Worm (Caenorhabditis elegans) whole organism, early embryonic: ENCODE data around the gene nlr-1.
"Not testable (repeated sequence)": the region's sequence is repeated elsewhere in the genome, so short reads cannot be mapped to it uniquely, and the experiment has no call there.

Experiments used
- B0310.2 ChIP-seq: sonication (generic microtip); optimal IDR thresholded peaks from 2 replicates; lab custom pipeline; 2016; ENCODE audit warnings: mild to moderate bottlenecking, missing genetic modification characterization, missing compliant biosample characterization
- F13C5.2 ChIP-seq: sonication (generic microtip); optimal IDR thresholded peaks from 2 replicates; lab custom pipeline; 2017; ENCODE audit warnings: mild to moderate bottlenecking, missing genetic modification characterization, inconsistent platforms, missing compliant biosample characterization
- aly-1 ChIP-seq: sonication (generic microtip); optimal IDR thresholded peaks from 2 replicates; lab custom pipeline; 2016; ENCODE audit warnings: missing genetic modification characterization, missing compliant biosample characterization
- ama-1 ChIP-seq: fragments of 150-350 bp; optimal IDR thresholded peaks from 2 replicates; lab custom pipeline; 2014
- ceh-13 ChIP-seq: fragments of 200-800 bp; sonication (Bioruptor generic); optimal IDR thresholded peaks from 2 replicates; lab custom pipeline; 2018; ENCODE audit warnings: mild to moderate bottlenecking, missing genetic modification characterization, missing compliant biosample characterization
- ceh-36 ChIP-seq: sonication (generic microtip); optimal IDR thresholded peaks from 2 replicates; lab custom pipeline; 2016; ENCODE audit warnings: missing genetic modification characterization, inconsistent platforms, missing compliant biosample characterization
- ets-7 ChIP-seq: sonication (generic microtip); optimal IDR thresholded peaks from 2 replicates; lab custom pipeline; 2016; ENCODE audit warnings: missing genotype, missing genetic modification characterization, missing compliant biosample characterization
- flt-1 ChIP-seq: fragments of 200-800 bp; sonication (Bioruptor generic); IDR thresholded peaks from 2 replicates; pipeline ENCODE4 v1.3.6; 2022; ENCODE audit warnings: missing genetic modification characterization, missing compliant biosample characterization
- hmbx-1 ChIP-seq: sonication (generic microtip); optimal IDR thresholded peaks from 2 replicates; lab custom pipeline; 2016; ENCODE audit warnings: mild to moderate bottlenecking, missing genetic modification characterization, missing compliant biosample characterization
- hmg-4 ChIP-seq: fragments of 200-800 bp; sonication (Bioruptor generic); optimal IDR thresholded peaks from 2 replicates; lab custom pipeline; 2018; ENCODE audit warnings: mild to moderate bottlenecking, missing genetic modification characterization, missing compliant biosample characterization
- hnd-1 ChIP-seq: sonication (generic microtip); optimal IDR thresholded peaks from 2 replicates; lab custom pipeline; 2016; ENCODE audit warnings: missing genetic modification characterization, missing compliant biosample characterization
- pes-1 ChIP-seq: fragments of 200-800 bp; sonication (Bioruptor generic); IDR thresholded peaks from 2 replicates; pipeline ENCODE4 v1.3.6; 2022; ENCODE audit warnings: missing genetic modification reagents, missing genetic modification characterization, missing compliant biosample characterization
- scrt-1 ChIP-seq: fragments of 200-800 bp; sonication (Bioruptor generic); IDR thresholded peaks from 2 replicates; pipeline ENCODE4 v1.3.6; 2022; ENCODE audit warnings: missing genetic modification characterization, missing compliant biosample characterization
- sea-1 ChIP-seq: fragments of 200-800 bp; sonication (Bioruptor generic); conservative IDR thresholded peaks from 2 replicates; pipeline ENCODE4 v1.3.6; 2022; ENCODE audit warnings: missing genetic modification characterization, missing compliant biosample characterization
- tbx-11 ChIP-seq: fragments of 200-800 bp; sonication (Bioruptor generic); IDR thresholded peaks from 2 replicates; pipeline ENCODE4 v1.3.6; 2022; ENCODE audit warnings: missing genetic modification characterization, missing compliant biosample characterization
- tbx-37 ChIP-seq: fragments of 200-800 bp; sonication (Bioruptor generic); conservative IDR thresholded peaks from 2 replicates; pipeline ENCODE4 v1.3.6; 2022; ENCODE audit warnings: missing genetic modification reagents, missing genetic modification characterization, missing compliant biosample characterization
- tra-4 ChIP-seq: sonication (generic microtip); optimal IDR thresholded peaks from 2 replicates; lab custom pipeline; 2017; ENCODE audit warnings: missing genetic modification characterization, missing compliant biosample characterization

The nlr-1 gene

DNA sequence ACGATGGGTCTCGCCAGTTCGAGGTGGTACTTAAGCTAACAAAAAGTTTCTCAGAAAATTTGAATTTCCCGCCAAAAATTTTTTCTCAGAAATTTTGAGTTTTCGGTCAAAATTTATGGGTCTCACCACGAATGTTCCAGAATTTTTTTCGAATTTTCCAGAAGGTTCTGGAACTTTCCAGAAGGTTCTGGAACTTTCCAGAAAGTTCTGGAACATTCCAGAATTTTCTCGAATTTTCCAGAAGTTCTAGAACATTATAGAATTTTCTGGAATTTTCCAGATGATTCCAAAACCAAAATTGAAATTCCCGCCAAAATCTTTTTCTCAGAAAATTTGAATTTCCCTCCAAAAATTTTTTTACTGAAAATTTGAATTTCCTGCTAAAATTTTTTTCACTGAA is 22.3 kb downstream of the nlr-1 start:
- TF ChIP-seq flt-1 (GFP tag; lab: Robert Waterston, UW) = peak; percentile 29; the same call in 1 of the 2 replicates
- TF ChIP-seq tbx-11 (GFP tag; lab: Robert Waterston, UW) = 0 out of 2 replicates have a peak, but pooled peaks have one; percentile 32
- peak; percentile 52; the same call in 1 of the 2 replicates for TF ChIP-seq pes-1 (GFP tag; lab: Robert Waterston, UW)

DNA sequence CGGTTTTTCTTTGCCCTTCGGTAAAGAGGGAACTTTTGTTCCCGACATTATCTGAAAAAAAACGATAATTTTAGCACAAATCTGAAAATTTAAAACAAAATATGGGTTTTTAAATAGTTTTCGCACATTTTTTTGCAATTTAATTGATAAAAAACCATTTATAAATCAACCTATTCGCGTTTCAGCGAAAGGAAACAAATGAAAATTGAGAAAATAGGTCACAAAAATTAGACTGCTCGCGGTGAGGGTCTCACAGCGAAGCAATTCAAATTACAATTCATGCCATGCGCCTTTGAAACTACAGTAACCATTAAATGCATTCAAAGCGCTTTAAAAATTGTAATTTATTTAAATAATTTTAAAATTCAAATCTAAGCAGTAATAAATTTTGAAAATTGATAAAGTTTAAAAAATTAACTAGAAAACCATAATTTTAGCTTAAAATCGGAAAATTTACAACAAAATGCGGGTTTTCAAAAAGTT is 23.9 kb downstream of the nlr-1 start, which contains the start of gene B0001.7:
Gene B0001.7, minus strand, starts transcription at position 51 of the 483 bp plus-strand sequence.
- TF ChIP-seq B0310.2 (tag; lab: Kevin White, UChicago) (no peak), tbx-37 (no peak), hmbx-1 (no peak), sea-1 (GFP tag; lab: Robert Waterston, UW) (no peak), hmg-4 (GFP tag; lab: Kevin White, UChicago) (no peak), F13C5.2 (tag; lab: Kevin White, UChicago) (no peak), ets-7 (tag; lab: Kevin White, UChicago) (no peak), scrt-1 (GFP tag; lab: Robert Waterston, UW) (no peak), aly-1 (tag; lab: Kevin White, UChicago) (no peak), ceh-13 (GFP tag; lab: Kevin White, UChicago) (no peak), ceh-36 (tag; lab: Kevin White, UChicago) (no peak), hnd-1 (tag; lab: Kevin White, UChicago) (no peak), flt-1 (GFP tag; lab: Robert Waterston, UW) (no peak), ama-1 (no peak), tbx-11 (GFP tag; lab: Robert Waterston, UW) (no peak), pes-1 (GFP tag; lab: Robert Waterston, UW) (no peak), tra-4 (tag; lab: Kevin White, UChicago) (no peak)

DNA sequence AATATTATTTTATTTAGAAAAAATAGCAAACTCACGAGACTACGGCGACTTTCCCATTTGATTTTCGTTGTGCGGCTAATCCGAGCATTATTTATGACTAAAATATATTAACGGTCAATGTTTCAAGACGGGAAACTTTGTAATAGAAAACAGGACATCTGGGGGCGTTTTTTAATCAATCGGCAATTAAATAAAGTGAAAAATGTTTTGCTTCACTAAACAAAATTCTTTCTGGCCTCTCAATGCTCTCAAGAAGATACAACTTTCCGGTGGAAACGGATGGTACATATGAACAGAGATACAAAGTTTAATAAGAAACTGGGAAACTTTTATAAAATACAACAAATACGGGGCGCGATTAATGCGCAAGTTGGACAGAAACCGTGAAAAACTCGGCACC is 27.3 kb downstream of the nlr-1 start, which contains the start of gene B0001.2:
Gene B0001.2, minus strand, starts transcription at position 101 of the 400 bp plus-strand sequence.
- TF ChIP-seq F13C5.2 (tag; lab: Kevin White, UChicago) = no peak
- TF ChIP-seq hnd-1 (tag; lab: Kevin White, UChicago) = no peak
- no peak for TF ChIP-seq ets-7 (tag; lab: Kevin White, UChicago)
- no peak for TF ChIP-seq ceh-36 (tag; lab: Kevin White, UChicago)
- TF ChIP-seq hmbx-1 = no peak

DNA sequence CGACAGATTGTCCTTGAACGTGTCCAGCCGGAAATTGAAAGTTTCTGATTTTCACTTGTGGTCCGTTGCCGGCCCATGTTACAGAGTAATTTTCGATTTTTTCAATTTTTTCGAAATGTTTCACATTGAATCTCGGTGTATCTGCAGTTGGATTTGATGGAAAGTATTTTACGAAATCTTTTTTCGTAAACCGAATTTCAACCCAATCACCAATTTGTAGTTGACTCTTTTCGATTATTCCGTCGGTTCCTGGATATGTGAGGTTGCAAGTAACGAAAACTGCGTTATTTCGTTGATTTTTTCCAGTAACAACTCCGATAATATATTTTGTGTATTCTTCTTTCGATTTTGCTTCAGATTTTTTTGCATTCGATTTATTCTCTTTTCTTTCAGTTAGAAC is 28.5 kb downstream of the nlr-1 start:
- TF ChIP-seq B0310.2 (tag; lab: Kevin White, UChicago) = no peak
- TF ChIP-seq scrt-1 (GFP tag; lab: Robert Waterston, UW) = no peak
- TF ChIP-seq tbx-37 = no peak
- no peak for TF ChIP-seq pes-1 (GFP tag; lab: Robert Waterston, UW)
- no peak for TF ChIP-seq aly-1 (tag; lab: Kevin White, UChicago)
- TF ChIP-seq ceh-13 (GFP tag; lab: Kevin White, UChicago) = no peak
- TF ChIP-seq sea-1 (GFP tag; lab: Robert Waterston, UW) = no peak
- TF ChIP-seq hmg-4 (GFP tag; lab: Kevin White, UChicago) = no peak
- TF ChIP-seq tra-4 (tag; lab: Kevin White, UChicago) = no peak
- no peak for TF ChIP-seq flt-1 (GFP tag; lab: Robert Waterston, UW)
- no peak for TF ChIP-seq ceh-36 (tag; lab: Kevin White, UChicago)
- no peak for TF ChIP-seq hmbx-1
- TF ChIP-seq ama-1 = no peak
- no peak for TF ChIP-seq tbx-11 (GFP tag; lab: Robert Waterston, UW)
- no peak for TF ChIP-seq hnd-1 (tag; lab: Kevin White, UChicago)
- TF ChIP-seq F13C5.2 (tag; lab: Kevin White, UChicago) = no peak
- TF ChIP-seq ets-7 (tag; lab: Kevin White, UChicago) = no peak

DNA sequence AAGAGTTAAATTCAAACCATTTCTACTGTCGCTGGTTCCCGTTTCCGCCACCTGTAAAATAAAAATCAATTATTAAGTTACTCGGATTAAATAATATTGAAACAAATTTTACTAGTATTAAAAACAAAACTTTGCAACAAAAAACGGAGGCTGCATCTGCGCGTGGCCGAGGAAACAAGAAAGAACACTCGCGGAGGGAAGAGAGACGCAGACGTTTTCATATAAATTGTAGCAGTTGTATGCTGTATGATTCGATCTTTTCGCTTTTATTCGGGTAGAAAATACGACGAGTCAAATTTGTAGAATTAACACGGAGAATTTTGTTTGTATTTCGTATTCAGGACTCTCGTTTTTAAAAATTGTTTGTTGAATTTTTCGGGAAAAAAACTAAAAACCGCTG is 32.5 kb downstream of the nlr-1 start, which contains the start of gene B0001.3:
Gene B0001.3, minus strand, starts transcription at position 55 of the 400 bp plus-strand sequence.
- TF ChIP-seq flt-1 (GFP tag; lab: Robert Waterston, UW) (no peak), tbx-11 (GFP tag; lab: Robert Waterston, UW) (no peak), tra-4 (tag; lab: Kevin White, UChicago) (no peak), hmbx-1 (no peak), hnd-1 (tag; lab: Kevin White, UChicago) (no peak), F13C5.2 (tag; lab: Kevin White, UChicago) (no peak), hmg-4 (GFP tag; lab: Kevin White, UChicago) (no peak), ama-1 (no peak), tbx-37 (no peak), ceh-36 (tag; lab: Kevin White, UChicago) (no peak)

DNA sequence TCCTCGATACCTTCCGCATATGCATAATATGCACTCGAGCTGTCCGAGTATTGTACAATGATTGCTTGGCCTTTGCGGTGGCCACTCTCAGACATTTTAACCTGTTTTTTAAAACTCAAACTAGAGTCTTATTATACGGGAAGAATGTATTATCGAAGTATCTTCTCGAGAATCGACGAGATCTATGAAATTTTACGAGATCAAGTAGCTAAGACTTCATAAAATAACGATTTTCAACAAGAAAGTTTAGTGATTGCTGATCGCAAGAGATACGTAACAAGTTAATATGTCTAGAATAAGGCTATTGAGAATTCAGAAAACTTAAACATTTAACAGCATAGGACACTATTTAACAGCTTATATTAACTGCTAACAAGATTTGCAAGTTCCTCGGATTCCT is 34.9 kb downstream of the nlr-1 start, which contains the start of gene B0001.5:
Gene B0001.5, minus strand, starts transcription at position 101 of the 400 bp plus-strand sequence.
- TF ChIP-seq flt-1 (GFP tag; lab: Robert Waterston, UW) = no peak

DNA sequence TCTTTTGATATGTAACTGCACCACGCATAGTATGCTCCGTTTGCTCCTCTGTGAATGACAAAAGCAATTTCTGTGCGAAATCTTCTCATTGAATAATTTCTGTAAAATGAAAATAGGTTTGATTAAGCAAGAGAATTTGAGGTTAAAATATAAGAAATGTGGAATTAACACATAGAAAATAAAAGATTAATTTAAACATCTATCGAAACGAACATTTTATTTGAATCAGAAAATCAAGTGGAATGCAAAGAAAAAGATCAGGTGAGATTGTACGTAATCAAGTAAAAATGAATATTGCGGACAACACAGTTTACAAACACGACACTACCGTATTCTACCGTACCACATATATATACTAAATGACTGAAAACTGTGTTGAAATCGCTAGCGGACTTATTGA is 37.2 kb downstream of the nlr-1 start, which contains the start of gene B0001.8:
Gene B0001.8, minus strand, starts transcription at position 101 of the 400 bp plus-strand sequence.
- TF ChIP-seq ets-7 (tag; lab: Kevin White, UChicago) = no peak
- no peak for TF ChIP-seq scrt-1 (GFP tag; lab: Robert Waterston, UW)
- no peak for TF ChIP-seq aly-1 (tag; lab: Kevin White, UChicago)
- no peak for TF ChIP-seq ceh-36 (tag; lab: Kevin White, UChicago)
- no peak for TF ChIP-seq hmbx-1
- no peak for TF ChIP-seq flt-1 (GFP tag; lab: Robert Waterston, UW)

DNA sequence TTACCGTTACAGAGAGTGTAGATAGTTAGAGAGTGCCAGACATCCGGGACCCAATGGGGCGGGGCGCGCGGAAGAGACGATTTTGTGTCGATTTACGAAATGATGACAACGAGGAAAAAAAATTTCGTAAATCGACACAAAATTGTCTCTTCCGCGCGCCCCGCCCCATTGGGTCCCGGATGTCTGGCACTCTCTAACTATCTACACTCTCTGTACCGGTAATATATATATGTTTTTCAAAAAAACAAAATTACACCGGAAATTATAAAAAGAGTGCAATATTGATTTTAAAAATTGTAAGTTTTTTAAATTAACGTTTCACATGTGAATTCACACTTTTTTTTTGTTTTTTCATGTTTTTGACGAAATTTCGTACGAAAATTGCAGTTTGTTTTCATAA is 40.0 kb downstream of the nlr-1 start, which contains the start of gene B0001.4:
Gene B0001.4, minus strand, starts transcription at position 101 of the 400 bp plus-strand sequence.
- TF ChIP-seq pes-1 (GFP tag; lab: Robert Waterston, UW); hnd-1 (tag; lab: Kevin White, UChicago); hmbx-1: not testable (repeated sequence)
